Fruit fly (Drosophila melanogaster): ENCODE data around the gene yin.

Gene yin

DNA sequence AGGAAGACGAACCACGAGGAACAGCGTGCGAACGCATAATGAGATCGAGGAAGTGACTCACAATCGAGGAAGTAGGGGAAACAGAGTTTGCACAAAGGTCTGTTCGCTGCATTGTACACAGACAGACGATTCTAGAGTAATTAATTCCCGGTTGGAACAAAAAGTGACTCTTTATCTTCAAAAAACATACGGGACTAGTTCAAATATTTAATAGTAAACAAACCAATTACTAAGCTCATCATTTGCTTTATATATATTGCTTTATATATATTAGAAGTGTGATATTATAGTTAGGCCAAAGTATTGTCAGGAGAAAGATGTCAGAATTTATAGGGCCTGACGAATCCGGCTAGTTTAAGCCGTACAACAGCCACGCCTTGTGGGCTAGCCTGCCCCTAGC lies 43.8 kb downstream of the yin start, which contains the start of gene CG2901:
Gene CG2901 (plus strand): TSS at position 301 of the 400 bp plus-strand sequence.
- TF ChIP-seq kay (GFP tag; ENCODE audit: borderline replicate concordance) (no peak), Clk (GFP tag; optimal IDR thresholded peaks at IDR 0.05) (no peak), pad (GFP tag; optimal IDR thresholded peaks at IDR 0.05) (no peak), ovo (GFP tag; optimal IDR thresholded peaks at IDR 0.05) (no peak), cnc (optimal IDR thresholded peaks at IDR 0.05) (no peak), CG5204 (GFP tag; optimal IDR thresholded peaks at IDR 0.05) (no peak), cic (GFP tag; optimal IDR thresholded peaks at IDR 0.05) (no peak), CG7101 (tag; optimal IDR thresholded peaks at IDR 0.05) (no peak), CG11617 (GFP tag; optimal IDR thresholded peaks at IDR 0.05) (no peak), CG12768 (GFP tag; optimal IDR thresholded peaks at IDR 0.05) (no peak), Hr96 (GFP tag; optimal IDR thresholded peaks at IDR 0.05) (no peak), bab1 (GFP tag; optimal IDR thresholded peaks at IDR 0.05) (no peak), CG14711 (tag; optimal IDR thresholded peaks at IDR 0.05) (no peak)

DNA sequence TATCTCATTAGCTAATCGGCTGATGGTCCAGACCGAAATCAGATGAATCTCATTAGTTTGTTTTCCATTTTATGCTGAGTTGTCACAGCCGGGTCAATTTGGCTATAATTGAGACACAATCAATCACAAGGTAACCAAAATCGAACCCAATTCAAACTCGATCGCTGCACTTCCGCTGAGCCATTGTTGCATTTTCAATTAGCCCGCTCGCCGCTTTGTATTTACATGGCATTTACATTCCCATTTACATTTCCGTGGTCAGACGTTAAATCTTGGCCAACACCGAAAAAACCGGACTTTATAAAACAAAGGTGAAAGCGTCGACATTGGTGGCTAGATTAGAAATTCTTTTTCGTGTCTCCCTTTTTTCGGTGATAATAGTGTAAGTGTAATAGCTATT lies 46.7 kb downstream of the yin start:
- TF ChIP-seq CG7045 (GFP tag; optimal IDR thresholded peaks at IDR 0.05) (no peak), Hr96 (GFP tag; optimal IDR thresholded peaks at IDR 0.05) (no peak), cic (GFP tag; optimal IDR thresholded peaks at IDR 0.05) (no peak), CG1620 (GFP tag; optimal IDR thresholded peaks at IDR 0.05) (no peak), kay (GFP tag; ENCODE audit: borderline replicate concordance) (no peak), CG7101 (tag; optimal IDR thresholded peaks at IDR 0.05) (no peak), CG14711 (tag; optimal IDR thresholded peaks at IDR 0.05) (no peak)

DNA sequence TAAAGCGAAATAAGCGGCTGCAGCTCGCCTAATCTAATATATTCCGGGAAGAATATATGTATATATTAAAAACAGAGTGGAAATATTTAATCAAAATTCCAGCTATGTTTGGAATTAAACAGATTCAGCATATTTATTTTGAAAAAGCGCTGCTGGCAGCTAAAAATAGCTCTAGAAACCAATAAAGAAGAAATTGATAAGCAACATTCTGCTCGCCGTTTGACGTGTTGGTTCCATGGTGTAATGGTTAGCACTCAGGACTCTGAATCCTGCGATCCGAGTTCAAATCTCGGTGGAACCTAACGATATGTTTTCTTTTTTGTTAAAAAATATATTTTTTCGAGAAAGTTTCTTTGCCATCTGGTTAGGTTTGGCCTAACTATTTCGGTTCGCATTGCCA lies 52.3 kb downstream of the yin start:
- TF ChIP-seq tj (GFP tag; optimal IDR thresholded peaks at IDR 0.05) (peak; percentile 63), bab1 (GFP tag; optimal IDR thresholded peaks at IDR 0.05) (no peak)

DNA sequence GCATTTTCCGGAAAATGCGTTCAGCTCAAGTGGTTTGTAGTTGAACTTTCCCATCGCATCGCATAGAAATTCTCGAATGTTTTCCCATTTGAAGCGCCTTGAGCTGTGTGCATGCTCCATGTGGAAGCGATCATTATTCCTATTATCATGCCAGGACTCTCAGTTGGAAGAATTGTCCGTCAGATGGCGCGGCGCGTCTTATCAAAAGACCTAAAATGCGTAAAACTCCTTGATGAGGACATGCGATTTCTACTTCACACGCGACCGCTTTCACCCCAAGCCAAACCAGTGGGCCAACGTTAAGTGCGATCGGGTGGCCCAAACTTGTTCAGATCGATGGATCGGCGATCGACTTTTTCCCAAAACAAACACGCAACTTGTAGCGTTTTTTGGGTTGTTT lies 56.1 kb downstream of the yin start:
- TF ChIP-seq tj (GFP tag; optimal IDR thresholded peaks at IDR 0.05): no peak
- TF ChIP-seq cnc (optimal IDR thresholded peaks at IDR 0.05): no peak
- TF ChIP-seq CG33017 (tag; optimal IDR thresholded peaks at IDR 0.05): no peak
- TF ChIP-seq cic (GFP tag; optimal IDR thresholded peaks at IDR 0.05): no peak
- TF ChIP-seq Mnt (GFP tag; optimal IDR thresholded peaks at IDR 0.05): no peak
